Fruit fly (Drosophila melanogaster): ENCODE data around the gene CG7963.

DNA sequence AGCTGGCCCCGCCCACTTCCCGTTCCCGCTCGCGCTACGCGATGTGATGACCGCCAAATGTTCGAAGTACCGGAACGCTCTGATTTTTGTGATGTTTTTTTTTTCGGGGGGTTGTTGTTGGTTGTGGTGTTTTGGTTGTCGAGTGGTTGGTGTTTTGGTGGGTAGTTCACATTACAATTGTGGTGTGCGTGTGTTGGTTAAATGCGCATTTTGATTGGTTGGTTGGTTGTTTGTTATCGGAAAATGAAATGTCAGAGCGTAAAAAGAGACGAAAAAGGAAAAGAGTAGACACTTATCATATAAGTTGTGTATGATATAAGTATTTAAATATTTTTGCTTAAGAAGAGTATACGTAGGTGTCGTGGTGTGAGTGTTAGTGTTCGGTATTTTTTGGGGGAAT lies 5.9 kb downstream of the CG7963 start:
- TF ChIP-seq usp (GFP tag; optimal IDR thresholded peaks at IDR 0.05) = no peak
- no peak for TF ChIP-seq EcR (GFP tag; optimal IDR thresholded peaks at IDR 0.05)
- no peak for TF ChIP-seq pan (optimal IDR thresholded peaks at IDR 0.05)

Data from whole organism.